Worm (Caenorhabditis elegans) whole organism, L3 larva: Measurements from ENCODE around the gene W03F8.4.

Source experiments
- ama-1 ChIP-seq: fragments of 150-350 bp; optimal IDR thresholded peaks from 2 replicates; lab custom pipeline; 2018
- elt-1 ChIP-seq: fragments of 150-350 bp; optimal IDR thresholded peaks from 2 replicates; lab custom pipeline; 2014; ENCODE audit warnings: missing biosample characterization, missing genetic modification characterization
- elt-2 ChIP-seq: sonication (generic microtip); optimal IDR thresholded peaks from 2 replicates; lab custom pipeline; 2016; ENCODE audit warnings: missing genetic modification reagents, mild to moderate bottlenecking, missing genetic modification characterization, missing compliant biosample characterization
- lin-15B ChIP-seq: fragments of 150-350 bp; optimal IDR thresholded peaks from 2 replicates; lab custom pipeline; 2014; ENCODE audit warnings: missing biosample characterization, missing genetic modification characterization
- nhr-11 ChIP-seq: fragments of 150-350 bp; optimal IDR thresholded peaks from 2 replicates; lab custom pipeline; 2014; ENCODE audit warnings: missing biosample characterization, missing genetic modification characterization
- nhr-12 ChIP-seq: fragments of 150-350 bp; optimal IDR thresholded peaks from 2 replicates; lab custom pipeline; 2014; ENCODE audit warnings: missing biosample characterization, missing genetic modification characterization
- pqm-1 ChIP-seq: fragments of 150-350 bp; optimal IDR thresholded peaks from 2 replicates; lab custom pipeline; 2017; ENCODE audit warnings: missing biosample characterization, missing genetic modification characterization, inconsistent platforms
- unc-39 ChIP-seq: sonication (generic microtip); optimal IDR thresholded peaks from 4 replicates; lab custom pipeline; 2017; ENCODE audit warnings: missing biosample characterization, missing genetic modification characterization

ce11 chrIV:5149793-5150192 is 34.1 kb upstream of the W03F8.4 start, which contains the start of gene C24D10.5:
- TF ChIP-seq nhr-11 (tag; lab: Kevin White, UChicago) (no peak), lin-15B (tag; lab: Kevin White, UChicago) (no peak), unc-39 (tag; lab: Kevin White, UChicago) (no peak), elt-1 (tag; lab: Kevin White, UChicago) (no peak), ama-1 (lab: Kevin White, UChicago) (no peak), elt-2 (tag; lab: Kevin White, UChicago) (no peak), pqm-1 (tag; lab: Kevin White, UChicago) (no peak), nhr-12 (tag; lab: Kevin White, UChicago) (no peak)
